Worm (Caenorhabditis elegans): ENCODE data around the gene plst-1.

DNA sequence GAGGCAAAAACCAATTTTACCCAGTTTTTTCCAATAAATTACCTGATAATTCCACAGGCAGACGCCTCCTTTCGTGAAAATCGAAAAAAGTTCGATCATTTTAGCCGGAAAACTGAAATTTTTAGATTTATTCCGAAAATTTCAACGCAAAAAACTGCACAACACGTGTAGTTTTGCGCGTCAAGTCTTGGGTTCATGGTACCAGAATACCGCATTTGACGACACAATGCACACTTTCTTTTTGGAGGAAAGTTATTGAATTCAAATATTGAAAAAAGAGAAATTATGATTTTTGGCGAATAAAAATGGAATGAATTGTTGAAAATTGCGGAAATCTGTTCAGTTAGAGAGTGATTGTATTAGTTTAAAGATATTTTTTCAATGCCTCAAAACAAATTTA, 49.7 kb upstream of the plst-1 start, which contains the start of gene F38A1.8:
- TF ChIP-seq tbx-2 (tag; optimal IDR thresholded peaks at IDR 0.05): peak; percentile 61
- no peak for TF ChIP-seq nhr-84 (tag; optimal IDR thresholded peaks at IDR 0.05)
- peak; percentile 27 for TF ChIP-seq jun-1 (tag; optimal IDR thresholded peaks at IDR 0.05)
- TF ChIP-seq snpc-4 (tag; optimal IDR thresholded peaks at IDR 0.05): no peak
- TF ChIP-seq nhr-28 (tag; optimal IDR thresholded peaks at IDR 0.05): no peak
- TF ChIP-seq mdl-1 (tag; optimal IDR thresholded peaks at IDR 0.05): peak in 1 of 2 experiments; percentile 81
- peak; percentile 77 for TF ChIP-seq rnt-1 (tag; optimal IDR thresholded peaks at IDR 0.05)
- no peak for TF ChIP-seq hlh-4 (tag; optimal IDR thresholded peaks at IDR 0.05)
- peak; percentile 21 for TF ChIP-seq unc-86 (tag; optimal IDR thresholded peaks at IDR 0.05)
- TF ChIP-seq fos-1 (tag; optimal IDR thresholded peaks at IDR 0.05): peak; percentile 9
- TF ChIP-seq lin-13 (GFP tag; optimal IDR thresholded peaks at IDR 0.05): peak; percentile 39
- TF ChIP-seq nhr-237 (tag; optimal IDR thresholded peaks at IDR 0.05): peak; percentile 32

Data from whole organism, L1 larva.